Worm (Caenorhabditis elegans) whole organism, L1 larva: ENCODE measurements around the gene R10H10.4.

Experiments
- C04F5.9 ChIP-seq: sonication (generic microtip); optimal IDR thresholded peaks from 2 replicates; lab custom pipeline; 2016; ENCODE audit warnings: missing genetic modification characterization, missing compliant biosample characterization
- C16A3.4 ChIP-seq: fragments of 150-350 bp; optimal IDR thresholded peaks from 2 replicates; lab custom pipeline; 2014; ENCODE audit warnings: missing biosample characterization, missing genetic modification characterization
- C34B4.2 ChIP-seq: sonication (generic microtip); optimal IDR thresholded peaks from 2 replicates; lab custom pipeline; 2017; ENCODE audit warnings: mild to moderate bottlenecking, missing genetic modification characterization, missing compliant biosample characterization
- F16B12.6 ChIP-seq: fragments of 150-350 bp; optimal IDR thresholded peaks from 2 replicates; lab custom pipeline; 2014; ENCODE audit warnings: missing biosample characterization, missing genetic modification characterization
- Y116A8C.19 ChIP-seq: sonication (generic microtip); optimal IDR thresholded peaks from 2 replicates; lab custom pipeline; 2016; ENCODE audit warnings: missing compliant biosample characterization, missing genetic modification characterization, borderline replicate concordance
- aha-1 ChIP-seq: fragments of 150-350 bp; optimal IDR thresholded peaks from 2 replicates; lab custom pipeline; 2014; ENCODE audit warnings: missing biosample characterization, missing genetic modification characterization
- aly-2 ChIP-seq: fragments of 150-350 bp; optimal IDR thresholded peaks from 2 replicates; lab custom pipeline; 2014; ENCODE audit warnings: missing biosample characterization, missing genetic modification characterization
- ama-1 ChIP-seq: fragments of 150-350 bp; optimal IDR thresholded peaks from 2 replicates; lab custom pipeline; 2014
- blmp-1 ChIP-seq: fragments of 150-350 bp; optimal IDR thresholded peaks from 2 replicates; lab custom pipeline; 2014; ENCODE audit warnings: missing biosample characterization, missing genetic modification characterization
- ceh-8 ChIP-seq: fragments of 200-800 bp; sonication (Bioruptor generic); optimal IDR thresholded peaks from 2 replicates; lab custom pipeline; 2018; ENCODE audit warnings: mild to moderate bottlenecking, missing genetic modification characterization, moderate library complexity, missing compliant biosample characterization
- ceh-82 ChIP-seq, 3 experiments: fragments of 150-350 bp in 1 of 3; sonication (generic microtip) in 2 of 3; optimal IDR thresholded peaks; 2 replicates each; lab custom pipeline; 2014 to 2017; ENCODE audit warnings: missing biosample characterization in 3 of 3, missing genetic modification characterization in 3 of 3
- ceh-88 ChIP-seq: fragments of 200-800 bp; sonication (Bioruptor generic); IDR thresholded peaks from 2 replicates; pipeline ENCODE4 v1.3.6; 2022; ENCODE audit warnings: missing genetic modification characterization, missing compliant biosample characterization
- ceh-90 ChIP-seq: sonication (generic microtip); optimal IDR thresholded peaks from 2 replicates; lab custom pipeline; 2016; ENCODE audit warnings: missing genetic modification characterization, missing compliant biosample characterization
- dpl-1 ChIP-seq, 3 experiments: fragments of 150-350 bp in 2 of 3; sonication (generic microtip) in 1 of 3; optimal IDR thresholded peaks; 2 replicates each; lab custom pipeline; 2014 to 2017; ENCODE audit warnings: missing biosample characterization in 3 of 3, missing genetic modification characterization in 3 of 3, missing genetic modification reagents in 3 of 3
- dsc-1 ChIP-seq: sonication (generic microtip); optimal IDR thresholded peaks from 2 replicates; lab custom pipeline; 2016; ENCODE audit warnings: mild to moderate bottlenecking, missing genetic modification characterization, missing compliant biosample characterization
- efl-1 ChIP-seq, 4 experiments: fragments of 150-350 bp; optimal IDR thresholded peaks in 3 of 4; peaks in 1 of 4; 1 replicate in 1 of 4; 2 replicates in 3 of 4; lab custom pipeline; 2014; ENCODE audit warnings: missing biosample characterization in 2 of 4, missing genetic modification characterization in 2 of 4, missing genetic modification reagents in 2 of 4
- efl-3 ChIP-seq: fragments of 200-800 bp; sonication (Bioruptor generic); optimal IDR thresholded peaks from 2 replicates; lab custom pipeline; 2018; ENCODE audit warnings: mild to moderate bottlenecking, missing genetic modification characterization, missing compliant biosample characterization
- egl-27 ChIP-seq, 2 experiments: fragments of 150-350 bp in 1 of 2; sonication (generic microtip); optimal IDR thresholded peaks; 3 replicates each; lab custom pipeline; 2017 to 2018; ENCODE audit warnings: missing biosample characterization in 2 of 2, missing genetic modification characterization in 2 of 2, missing genetic modification reagents in 2 of 2
- elt-3 ChIP-seq, 6 experiments: fragments of 150-350 bp in 1 of 6; sonication (generic microtip); optimal IDR thresholded peaks; 2 replicates each; lab custom pipeline; 2017 to 2018; ENCODE audit warnings: missing biosample characterization in 6 of 6, missing genetic modification characterization in 6 of 6, inconsistent platforms in 1 of 6
- ets-5 ChIP-seq: fragments of 200-800 bp; sonication (Bioruptor generic); IDR thresholded peaks from 2 replicates; pipeline ENCODE4 v1.3.6; 2022; ENCODE audit warnings: missing genetic modification characterization, missing compliant biosample characterization
- fkh-4 ChIP-seq: sonication (generic microtip); optimal IDR thresholded peaks from 2 replicates; lab custom pipeline; 2016; ENCODE audit warnings: missing compliant biosample characterization, missing genetic modification characterization, borderline replicate concordance
- fkh-8 ChIP-seq: sonication (generic microtip); optimal IDR thresholded peaks from 2 replicates; lab custom pipeline; 2016; ENCODE audit warnings: mild to moderate bottlenecking, missing genetic modification characterization, missing compliant biosample characterization
- fos-1 ChIP-seq: fragments of 150-350 bp; optimal IDR thresholded peaks from 2 replicates; lab custom pipeline; 2014; ENCODE audit warnings: missing biosample characterization, missing genetic modification characterization
- grh-1 ChIP-seq: fragments of 200-800 bp; sonication (Bioruptor generic); IDR thresholded peaks from 2 replicates; pipeline ENCODE4 v1.3.6; 2022; ENCODE audit warnings: missing genetic modification reagents, missing genetic modification characterization, missing compliant biosample characterization
- hlh-17 ChIP-seq: fragments of 200-800 bp; sonication (Bioruptor generic); optimal IDR thresholded peaks from 2 replicates; lab custom pipeline; 2018; ENCODE audit warnings: missing genetic modification characterization, mild to moderate bottlenecking, missing compliant biosample characterization, moderate library complexity, borderline replicate concordance
- hpl-2 ChIP-seq: fragments of 150-350 bp; optimal IDR thresholded peaks from 2 replicates; lab custom pipeline; 2014; ENCODE audit warnings: missing biosample characterization, missing genetic modification reagents, missing genetic modification characterization
- irx-1 ChIP-seq: sonication (generic microtip); optimal IDR thresholded peaks from 2 replicates; lab custom pipeline; 2016; ENCODE audit warnings: missing genetic modification characterization, missing compliant biosample characterization
- isw-1 ChIP-seq: fragments of 200-800 bp; sonication (Bioruptor generic); IDR thresholded peaks from 2 replicates; pipeline ENCODE4 v1.3.6; 2022; ENCODE audit warnings: missing genetic modification characterization, missing compliant biosample characterization
- jun-1 ChIP-seq: fragments of 150-350 bp; optimal IDR thresholded peaks from 2 replicates; lab custom pipeline; 2014; ENCODE audit warnings: missing biosample characterization, missing genetic modification reagents, missing genetic modification characterization
- lin-13 ChIP-seq: fragments of 150-350 bp; optimal IDR thresholded peaks from 2 replicates; lab custom pipeline; 2014; ENCODE audit warnings: missing biosample characterization, missing genetic modification reagents, missing genetic modification characterization
- lin-35 ChIP-seq, 2 experiments: fragments of 150-350 bp; optimal IDR thresholded peaks; 2 replicates each; lab custom pipeline; 2014; ENCODE audit warnings: missing biosample characterization in 2 of 2, missing genetic modification characterization in 2 of 2, missing genetic modification reagents in 2 of 2
- lin-39 ChIP-seq: fragments of 150-350 bp; optimal IDR thresholded peaks from 2 replicates; lab custom pipeline; 2014; ENCODE audit warnings: missing biosample characterization, missing genetic modification reagents, missing genetic modification characterization
- lir-3 ChIP-seq: sonication (generic microtip); optimal IDR thresholded peaks from 2 replicates; lab custom pipeline; 2016; ENCODE audit warnings: mild to moderate bottlenecking, missing genetic modification characterization, moderate library complexity, missing compliant biosample characterization; ENCODE audit not compliant: poor library complexity
- lsy-2 ChIP-seq, 2 experiments: fragments of 150-350 bp; optimal IDR thresholded peaks; 2 replicates each; lab custom pipeline; 2014; ENCODE audit warnings: missing biosample characterization in 2 of 2, missing genetic modification characterization in 2 of 2
- mab-9 ChIP-seq: fragments of 200-800 bp; sonication (Bioruptor generic); IDR thresholded peaks from 2 replicates; pipeline ENCODE4 v1.3.6; 2022; ENCODE audit warnings: missing genetic modification reagents, missing genetic modification characterization, missing compliant biosample characterization
- mef-2 ChIP-seq: fragments of 150-350 bp; optimal IDR thresholded peaks from 2 replicates; lab custom pipeline; 2014; ENCODE audit warnings: missing biosample characterization, missing genetic modification characterization
- mep-1 ChIP-seq: fragments of 150-350 bp; optimal IDR thresholded peaks from 2 replicates; lab custom pipeline; 2014; ENCODE audit warnings: missing biosample characterization, missing genetic modification characterization
- nhr-12 ChIP-seq: sonication (generic microtip); optimal IDR thresholded peaks from 2 replicates; lab custom pipeline; 2017; ENCODE audit warnings: missing biosample characterization, missing genetic modification characterization
- nhr-237 ChIP-seq: fragments of 150-350 bp; optimal IDR thresholded peaks from 2 replicates; lab custom pipeline; 2014; ENCODE audit warnings: missing biosample characterization, missing genetic modification characterization
- nhr-28 ChIP-seq: fragments of 150-350 bp; optimal IDR thresholded peaks from 2 replicates; lab custom pipeline; 2014; ENCODE audit warnings: missing biosample characterization, missing genetic modification characterization
- nhr-77 ChIP-seq: fragments of 150-350 bp; optimal IDR thresholded peaks from 2 replicates; lab custom pipeline; 2014; ENCODE audit warnings: missing biosample characterization, missing genetic modification characterization
- nhr-84 ChIP-seq: sonication (generic microtip); optimal IDR thresholded peaks from 2 replicates; lab custom pipeline; 2017; ENCODE audit warnings: missing biosample characterization, missing genetic modification characterization
- nhr-85 ChIP-seq: sonication (generic microtip); peaks from one replicate; lab custom pipeline; 2016; ENCODE audit warnings: missing genetic modification characterization, inconsistent platforms, missing compliant biosample characterization
- skn-1 ChIP-seq: fragments of 150-350 bp; optimal IDR thresholded peaks from 2 replicates; lab custom pipeline; 2014; ENCODE audit warnings: missing biosample characterization, missing genetic modification characterization
- sptf-1 ChIP-seq: fragments of 150-350 bp; optimal IDR thresholded peaks from 2 replicates; lab custom pipeline; 2014; ENCODE audit warnings: missing biosample characterization, missing genetic modification characterization
- sup-37 ChIP-seq: fragments of 200-800 bp; sonication (Bioruptor generic); optimal IDR thresholded peaks from 2 replicates; lab custom pipeline; 2018; ENCODE audit warnings: mild to moderate bottlenecking, missing genetic modification characterization, missing compliant biosample characterization
- unc-130 ChIP-seq: fragments of 150-350 bp; optimal IDR thresholded peaks from 2 replicates; lab custom pipeline; 2017; ENCODE audit warnings: missing biosample characterization, missing genetic modification characterization, inconsistent platforms
- unc-30 ChIP-seq: sonication (generic microtip); optimal IDR thresholded peaks from 2 replicates; lab custom pipeline; 2017; ENCODE audit warnings: missing biosample characterization, missing genetic modification characterization
- unc-98 ChIP-seq: fragments of 200-800 bp; sonication (Bioruptor generic); IDR thresholded peaks from 2 replicates; pipeline ENCODE4 v1.3.6; 2022; ENCODE audit warnings: missing genetic modification characterization, missing compliant biosample characterization
- vab-15 ChIP-seq: sonication (generic microtip); optimal IDR thresholded peaks from 2 replicates; lab custom pipeline; 2017; ENCODE audit warnings: missing genotype, mild to moderate bottlenecking, missing genetic modification characterization, missing compliant biosample characterization
- zag-1 ChIP-seq: fragments of 150-350 bp; optimal IDR thresholded peaks from 2 replicates; lab custom pipeline; 2014; ENCODE audit warnings: missing biosample characterization, missing genetic modification characterization
- ztf-4 ChIP-seq: fragments of 150-350 bp; optimal IDR thresholded peaks from 2 replicates; lab custom pipeline; 2014; ENCODE audit warnings: missing biosample characterization, missing genetic modification characterization

The R10H10.4 gene

DNA sequence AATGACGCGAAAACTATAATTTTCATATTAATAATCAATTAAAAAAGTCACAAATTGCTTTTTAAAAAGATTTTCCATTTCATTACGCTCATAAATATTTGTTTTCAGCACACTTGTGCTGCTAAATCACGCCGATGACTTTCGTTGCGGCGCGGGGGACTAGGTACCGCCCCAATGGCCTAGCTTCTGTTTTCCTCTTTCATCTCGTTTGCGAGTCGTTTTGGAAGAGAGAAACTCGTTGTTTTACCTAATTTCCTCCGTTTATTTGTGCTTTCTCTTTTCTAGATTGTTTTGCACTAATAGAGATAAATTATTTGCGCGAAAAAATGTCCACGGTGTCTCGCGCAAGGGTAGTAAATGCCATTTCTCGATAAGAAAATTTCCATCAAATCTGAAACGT, 13.7 kb downstream of the R10H10.4 start:
- TF ChIP-seq grh-1 (GFP tag; lab: Robert Waterston, UW) = no peak
- no peak for TF ChIP-seq lin-35 (GFP tag; optimal IDR thresholded peaks at IDR 0.05; lab: Kevin White, UChicago)
- peak; percentile 14 for TF ChIP-seq ceh-90 (tag; lab: Kevin White, UChicago)
- peak; percentile 5 for TF ChIP-seq aly-2 (tag; lab: Kevin White, UChicago)
- TF ChIP-seq aha-1 (tag; lab: Kevin White, UChicago) = no peak
- TF ChIP-seq Y116A8C.19 = no peak
- TF ChIP-seq efl-1 (optimal IDR thresholded peaks at IDR 0.05; lab: Kevin White, UChicago) = no peak
- peak in 1 of 2 experiments; percentile 81 for TF ChIP-seq efl-1 (GFP tag; optimal IDR thresholded peaks at IDR 0.05 in 1 of 2; lab: Kevin White, UChicago)
- no peak for TF ChIP-seq nhr-28 (tag; lab: Kevin White, UChicago)
- no peak for TF ChIP-seq ceh-8 (GFP tag; lab: Kevin White, UChicago)

DNA sequence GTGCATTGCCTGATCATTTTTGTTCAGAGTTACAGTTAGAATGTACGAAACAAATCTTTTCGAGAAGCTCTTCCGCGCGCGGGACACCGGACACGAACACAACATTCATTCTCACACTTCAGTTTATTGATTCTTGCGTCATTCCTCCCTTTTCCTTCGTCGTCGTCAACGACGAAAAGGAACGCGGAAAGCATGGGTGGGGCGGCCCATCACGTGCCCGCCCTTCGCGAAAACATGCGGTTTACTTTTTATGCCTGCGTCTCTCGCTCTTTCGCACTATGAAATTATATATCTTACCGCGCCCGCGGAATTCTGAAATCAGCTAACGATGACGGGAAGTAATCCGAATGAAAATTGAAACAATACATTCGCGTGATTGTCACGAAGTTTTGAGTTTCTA, 14.1 kb downstream of the R10H10.4 start:
- TF ChIP-seq isw-1 (GFP tag; lab: Robert Waterston, UW) (peak; percentile 18; the same call in 1 of the 2 replicates), mep-1 (tag; lab: Kevin White, UChicago) (peak; percentile 65), ets-5 (GFP tag; lab: Robert Waterston, UW) (no peak), unc-130 (tag; lab: Kevin White, UChicago) (no peak), ceh-88 (GFP tag; lab: Robert Waterston, UW) (no peak), fos-1 (tag; lab: Kevin White, UChicago) (no peak), fkh-8 (no peak), nhr-12 (tag; lab: Kevin White, UChicago) (no peak), F16B12.6 (tag; lab: Kevin White, UChicago) (no peak), nhr-77 (tag; lab: Kevin White, UChicago) (no peak), aha-1 (tag; lab: Kevin White, UChicago) (no peak), lin-13 (GFP tag; lab: Kevin White, UChicago) (no peak), unc-30 (tag; lab: Kevin White, UChicago) (no peak), hpl-2 (GFP tag; lab: Kevin White, UChicago) (no peak), lin-35 (GFP tag; optimal IDR thresholded peaks at IDR 0.05; lab: Kevin White, UChicago) (peak; percentile 9 to 67), nhr-237 (tag; lab: Kevin White, UChicago) (no peak), lir-3 (tag; lab: Kevin White, UChicago) (no peak), efl-3 (GFP tag; lab: Kevin White, UChicago) (no peak), C34B4.2 (tag; lab: Kevin White, UChicago) (no peak), elt-3 (tag; optimal IDR thresholded peaks at IDR 0.05; lab: Kevin White, UChicago) (peak in 1 of 6 experiments; percentile 48), sup-37 (GFP tag; lab: Kevin White, UChicago) (no peak), lin-39 (tag; lab: Kevin White, UChicago) (no peak), mef-2 (no peak), egl-27 (tag; optimal IDR thresholded peaks at IDR 0.05; lab: Kevin White, UChicago) (no peak), jun-1 (tag; lab: Kevin White, UChicago) (no peak), irx-1 (tag; lab: Kevin White, UChicago) (no peak), ceh-82 (tag; optimal IDR thresholded peaks at IDR 0.05; lab: Kevin White, UChicago) (peak in 1 of 3 experiments; percentile 34), mab-9 (GFP tag; lab: Robert Waterston, UW) (no peak), ztf-4 (tag; lab: Kevin White, UChicago) (peak; percentile 36), C04F5.9 (tag; lab: Kevin White, UChicago) (no peak), ama-1 (lab: Kevin White, UChicago) (no peak), unc-98 (GFP tag; lab: Robert Waterston, UW) (no peak), lsy-2 (tag; optimal IDR thresholded peaks at IDR 0.05; lab: Kevin White, UChicago) (peak; percentile 12 to 28), fkh-4 (tag; lab: Kevin White, UChicago) (no peak), C16A3.4 (no peak), dpl-1 (GFP tag; optimal IDR thresholded peaks at IDR 0.05; lab: Kevin White, UChicago) (peak; percentile 12 to 24 (median 16)), sptf-1 (tag; lab: Kevin White, UChicago) (no peak), zag-1 (tag; lab: Kevin White, UChicago) (no peak), aly-2 (tag; lab: Kevin White, UChicago) (no peak), hlh-17 (no peak), vab-15 (tag; lab: Kevin White, UChicago) (no peak), dsc-1 (peak; percentile 11), nhr-85 (tag; lab: Kevin White, UChicago) (peak; percentile 77), nhr-28 (tag; lab: Kevin White, UChicago) (no peak), skn-1 (tag; lab: Kevin White, UChicago) (no peak), nhr-84 (tag; lab: Kevin White, UChicago) (no peak), blmp-1 (tag; lab: Kevin White, UChicago) (peak; percentile 60)
